Worm (Caenorhabditis elegans) whole organism, late embryonic: Measurements from ENCODE around the gene Y55D5A.3.
"Not testable (repeated sequence)": the region's sequence is repeated elsewhere in the genome, so short reads cannot be mapped to it uniquely, and the experiment has no call there.

Experiments used
- lin-11 ChIP-seq: fragments of 200-800 bp; sonication (Bioruptor generic); optimal IDR thresholded peaks from 2 replicates; lab custom pipeline; 2018; ENCODE audit warnings: mild to moderate bottlenecking, missing genetic modification characterization, missing compliant biosample characterization
- pqm-1 ChIP-seq: sonication (generic microtip); optimal IDR thresholded peaks from 2 replicates; lab custom pipeline; 2016; ENCODE audit warnings: missing genetic modification characterization, missing compliant biosample characterization

ce11 chrIII:2962878-2963540 lies 12.6 kb downstream of the Y55D5A.3 start:
- not testable (repeated sequence) for TF ChIP-seq lin-11; pqm-1 (tag; lab: Kevin White, UChicago)
